Worm (Caenorhabditis elegans) whole organism, L3 larva: ENCODE results near the gene gst-41.

Source experiments
- R02D3.7 ChIP-seq: fragments of 150-350 bp; optimal IDR thresholded peaks from 2 replicates; lab custom pipeline; 2014; ENCODE audit warnings: missing biosample characterization, missing genetic modification characterization
- ZK546.5 ChIP-seq: sonication (generic microtip); optimal IDR thresholded peaks from 2 replicates; lab custom pipeline; 2017; ENCODE audit warnings: missing biosample characterization, missing genetic modification characterization
- daf-12 ChIP-seq: fragments of 150-350 bp; optimal IDR thresholded peaks from 2 replicates; lab custom pipeline; 2014; ENCODE audit warnings: missing biosample characterization, missing genetic modification reagents, missing genetic modification characterization
- egl-27 ChIP-seq: sonication (generic microtip); optimal IDR thresholded peaks from 4 replicates; lab custom pipeline; 2017; ENCODE audit warnings: missing biosample characterization, missing genetic modification reagents, missing genetic modification characterization
- elt-2 ChIP-seq: sonication (generic microtip); optimal IDR thresholded peaks from 2 replicates; lab custom pipeline; 2016; ENCODE audit warnings: missing genetic modification reagents, mild to moderate bottlenecking, missing genetic modification characterization, missing compliant biosample characterization
- fos-1 ChIP-seq: fragments of 150-350 bp; optimal IDR thresholded peaks from 2 replicates; lab custom pipeline; 2014; ENCODE audit warnings: missing biosample characterization, missing genetic modification characterization
- jun-1 ChIP-seq: fragments of 150-350 bp; optimal IDR thresholded peaks from 2 replicates; lab custom pipeline; 2014; ENCODE audit warnings: missing biosample characterization, missing genetic modification reagents, missing genetic modification characterization
- mdl-1 ChIP-seq: fragments of 150-350 bp; optimal IDR thresholded peaks from 2 replicates; lab custom pipeline; 2014; ENCODE audit warnings: missing biosample characterization, missing genetic modification characterization
- nfya-1 ChIP-seq: sonication (generic microtip); optimal IDR thresholded peaks from 2 replicates; lab custom pipeline; 2017; ENCODE audit warnings: missing genetic modification characterization, mild to moderate bottlenecking, missing compliant biosample characterization, antibody characterized with exemption, moderate library complexity; ENCODE audit not compliant: insufficient read depth
- nhr-76 ChIP-seq: fragments of 150-350 bp; sonication (generic microtip); optimal IDR thresholded peaks from 5 replicates; lab custom pipeline; 2014; ENCODE audit warnings: missing biosample characterization, missing genetic modification characterization
- pqm-1 ChIP-seq: fragments of 150-350 bp; optimal IDR thresholded peaks from 2 replicates; lab custom pipeline; 2017; ENCODE audit warnings: missing biosample characterization, missing genetic modification characterization, inconsistent platforms
- skn-1 ChIP-seq: fragments of 150-350 bp; optimal IDR thresholded peaks from 2 replicates; lab custom pipeline; 2014; ENCODE audit warnings: missing biosample characterization, missing genetic modification characterization
- ztf-11 ChIP-seq: fragments of 150-350 bp; optimal IDR thresholded peaks from 2 replicates; lab custom pipeline; 2014; ENCODE audit warnings: missing biosample characterization, missing genetic modification characterization

DNA sequence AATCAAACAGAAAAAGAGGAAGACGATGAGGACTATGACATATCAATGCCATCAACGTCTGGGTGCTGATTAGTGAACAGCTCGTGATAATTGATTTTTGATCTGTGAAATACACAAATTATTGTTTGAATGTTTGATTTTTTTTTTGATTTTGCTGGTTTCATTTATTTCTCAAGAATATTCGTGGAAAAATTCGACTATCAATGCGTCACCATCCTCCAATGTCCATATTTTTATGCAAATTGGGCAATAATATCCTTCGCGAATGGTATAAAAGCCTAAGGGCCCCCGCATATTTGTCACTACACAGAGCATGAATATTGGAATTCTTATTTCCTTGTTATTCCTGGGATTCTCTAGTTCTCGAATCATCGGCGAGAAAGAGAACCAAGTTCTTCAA lies 40.7 kb upstream of the gst-41 start, which contains the start of gene try-13:
- no peak for TF ChIP-seq egl-27
- TF ChIP-seq fos-1 (tag; lab: Kevin White, UChicago): no peak
- no peak for TF ChIP-seq R02D3.7 (tag; lab: Kevin White, UChicago)
- no peak for TF ChIP-seq jun-1 (tag; lab: Kevin White, UChicago)
- TF ChIP-seq daf-12 (tag; lab: Kevin White, UChicago): no peak
- TF ChIP-seq elt-2 (tag; lab: Kevin White, UChicago): no peak
- no peak for TF ChIP-seq mdl-1 (tag; lab: Kevin White, UChicago)
- no peak for TF ChIP-seq pqm-1 (tag; lab: Kevin White, UChicago)
- no peak for TF ChIP-seq ztf-11 (tag; lab: Kevin White, UChicago)
- TF ChIP-seq nhr-76 (tag; lab: Kevin White, UChicago): no peak
- no peak for TF ChIP-seq nfya-1 (tag; lab: Kevin White, UChicago)
- TF ChIP-seq skn-1 (tag; lab: Kevin White, UChicago): no peak
- no peak for TF ChIP-seq ZK546.5 (tag; lab: Kevin White, UChicago)
